Worm (Caenorhabditis elegans) whole organism, L1 larva: Measurements from ENCODE around the gene ung-1.

Source experiments
- ets-5 ChIP-seq: fragments of 200-800 bp; sonication (Bioruptor generic); IDR thresholded peaks from 2 replicates; pipeline ENCODE4 v1.3.6; 2022; ENCODE audit warnings: missing genetic modification characterization, missing compliant biosample characterization
- fkh-8 ChIP-seq: sonication (generic microtip); optimal IDR thresholded peaks from 2 replicates; lab custom pipeline; 2016; ENCODE audit warnings: mild to moderate bottlenecking, missing genetic modification characterization, missing compliant biosample characterization
- hlh-4 ChIP-seq: sonication (generic microtip); optimal IDR thresholded peaks from 2 replicates; lab custom pipeline; 2016; ENCODE audit warnings: mild to moderate bottlenecking, missing genetic modification characterization, missing compliant biosample characterization
- lin-39 ChIP-seq: fragments of 150-350 bp; optimal IDR thresholded peaks from 2 replicates; lab custom pipeline; 2014; ENCODE audit warnings: missing biosample characterization, missing genetic modification reagents, missing genetic modification characterization
- nhr-77 ChIP-seq: fragments of 150-350 bp; optimal IDR thresholded peaks from 2 replicates; lab custom pipeline; 2014; ENCODE audit warnings: missing biosample characterization, missing genetic modification characterization
- nhr-85 ChIP-seq: sonication (generic microtip); peaks from one replicate; lab custom pipeline; 2016; ENCODE audit warnings: missing genetic modification characterization, inconsistent platforms, missing compliant biosample characterization
- unc-86 ChIP-seq: sonication (generic microtip); optimal IDR thresholded peaks from 2 replicates; lab custom pipeline; 2016; ENCODE audit warnings: missing genetic modification characterization, missing compliant biosample characterization

DNA sequence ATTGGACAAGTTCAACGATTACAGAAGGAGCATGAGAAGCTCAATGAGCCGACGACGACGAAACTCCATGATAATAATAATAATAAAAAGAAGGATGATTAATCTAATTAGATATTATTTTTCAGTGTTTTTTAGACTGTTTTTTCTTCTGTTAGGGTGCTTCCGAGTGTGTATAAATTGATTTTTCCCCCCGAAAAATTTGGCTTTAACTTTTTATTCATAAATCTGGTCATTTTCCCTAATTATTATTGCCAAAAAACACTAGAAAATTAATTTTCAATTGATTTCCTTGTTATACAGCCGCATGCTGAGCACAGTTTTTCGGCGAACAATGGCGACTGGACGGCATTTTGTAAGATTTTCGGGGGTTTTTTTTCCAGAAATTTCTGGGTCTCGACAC lies 50.3 kb downstream of the ung-1 start, which contains the start of gene nft-1:
- TF ChIP-seq lin-39 (tag; lab: Kevin White, UChicago) (no peak), fkh-8 (tag; lab: Kevin White, UChicago) (no peak), nhr-85 (tag; lab: Kevin White, UChicago) (no peak), unc-86 (tag; lab: Kevin White, UChicago) (no peak), ets-5 (GFP tag; lab: Robert Waterston, UW) (no peak), hlh-4 (tag; lab: Kevin White, UChicago) (no peak), nhr-77 (tag; lab: Kevin White, UChicago) (no peak)
